Worm (Caenorhabditis elegans) whole organism, L2 larva: ENCODE measurements around the gene C10C5.7.

Source experiments
- C34F6.9 ChIP-seq: fragments of 150-350 bp; optimal IDR thresholded peaks from 2 replicates; lab custom pipeline; 2014; ENCODE audit warnings: missing biosample characterization, missing genetic modification characterization
- F13H6.1 ChIP-seq: sonication (generic microtip); optimal IDR thresholded peaks from 2 replicates; lab custom pipeline; 2016; ENCODE audit warnings: missing genetic modification characterization, missing compliant biosample characterization
- R02D3.7 ChIP-seq: fragments of 150-350 bp; optimal IDR thresholded peaks from 2 replicates; lab custom pipeline; 2014; ENCODE audit warnings: missing biosample characterization, missing genetic modification characterization
- Y55F3AM.14 ChIP-seq: fragments of 200-800 bp; sonication (Bioruptor generic); optimal IDR thresholded peaks from 2 replicates; lab custom pipeline; 2018; ENCODE audit warnings: mild to moderate bottlenecking, missing genetic modification characterization, missing compliant biosample characterization
- alr-1 ChIP-seq: fragments of 150-350 bp; optimal IDR thresholded peaks from 2 replicates; lab custom pipeline; 2014; ENCODE audit warnings: missing biosample characterization, missing genetic modification characterization
- aly-2 ChIP-seq: fragments of 150-350 bp; optimal IDR thresholded peaks from 2 replicates; lab custom pipeline; 2014; ENCODE audit warnings: missing biosample characterization, missing genetic modification characterization
- ama-1 ChIP-seq: fragments of 150-350 bp; optimal IDR thresholded peaks from 2 replicates; lab custom pipeline; 2018; ENCODE audit warnings: inconsistent platforms
- blmp-1 ChIP-seq: sonication (generic microtip); optimal IDR thresholded peaks from 2 replicates; lab custom pipeline; 2017; ENCODE audit warnings: missing genetic modification characterization, mild to moderate bottlenecking, missing compliant biosample characterization, antibody characterized with exemption, moderate library complexity; ENCODE audit not compliant: insufficient read depth
- ceh-16 ChIP-seq: fragments of 150-350 bp; optimal IDR thresholded peaks from 2 replicates; lab custom pipeline; 2014; ENCODE audit warnings: missing biosample characterization, missing genetic modification characterization
- ceh-82 ChIP-seq: fragments of 150-350 bp; optimal IDR thresholded peaks from 2 replicates; lab custom pipeline; 2014; ENCODE audit warnings: missing biosample characterization, missing genetic modification characterization
- crh-2 ChIP-seq: sonication (generic microtip); optimal IDR thresholded peaks from 2 replicates; lab custom pipeline; 2017; ENCODE audit warnings: missing biosample characterization, missing genetic modification characterization
- dmd-4 ChIP-seq: sonication (generic microtip); optimal IDR thresholded peaks from 2 replicates; lab custom pipeline; 2017; ENCODE audit warnings: missing biosample characterization, missing genetic modification characterization
- egl-27 ChIP-seq: sonication (generic microtip); optimal IDR thresholded peaks from 3 replicates; lab custom pipeline; 2017; ENCODE audit warnings: missing biosample characterization, missing genetic modification reagents, missing genetic modification characterization
- elt-1 ChIP-seq: fragments of 150-350 bp; optimal IDR thresholded peaks from 2 replicates; lab custom pipeline; 2014; ENCODE audit warnings: missing biosample characterization, missing genetic modification characterization
- fos-1 ChIP-seq: fragments of 150-350 bp; optimal IDR thresholded peaks from 2 replicates; lab custom pipeline; 2014; ENCODE audit warnings: missing biosample characterization, missing genetic modification characterization
- gmeb-1 ChIP-seq: fragments of 150-350 bp; optimal IDR thresholded peaks from 2 replicates; lab custom pipeline; 2014; ENCODE audit warnings: missing biosample characterization, missing genetic modification characterization
- lin-13 ChIP-seq: fragments of 150-350 bp; optimal IDR thresholded peaks from 2 replicates; lab custom pipeline; 2014; ENCODE audit warnings: missing biosample characterization, missing genetic modification reagents, missing genetic modification characterization
- lsy-2 ChIP-seq, 2 experiments: fragments of 150-350 bp in 1 of 2; sonication (generic microtip) in 1 of 2; optimal IDR thresholded peaks; 2 replicates each; lab custom pipeline; 2014 to 2017; ENCODE audit warnings: missing biosample characterization in 2 of 2, missing genetic modification characterization in 2 of 2
- mab-5 ChIP-seq: fragments of 150-350 bp; optimal IDR thresholded peaks from 2 replicates; lab custom pipeline; 2014; ENCODE audit warnings: missing biosample characterization, missing genetic modification characterization
- mbf-1 ChIP-seq: sonication (generic microtip); optimal IDR thresholded peaks from 2 replicates; lab custom pipeline; 2017; ENCODE audit warnings: missing biosample characterization, missing genetic modification characterization
- mdl-1 ChIP-seq, 2 experiments: fragments of 150-350 bp in 1 of 2; sonication (generic microtip) in 1 of 2; optimal IDR thresholded peaks; 2 replicates each; lab custom pipeline; 2017; ENCODE audit warnings: missing biosample characterization in 2 of 2, missing genetic modification characterization in 2 of 2
- nhr-11 ChIP-seq: fragments of 150-350 bp; optimal IDR thresholded peaks from 2 replicates; lab custom pipeline; 2014; ENCODE audit warnings: missing biosample characterization, missing genetic modification characterization
- nhr-12 ChIP-seq: fragments of 150-350 bp; optimal IDR thresholded peaks from 2 replicates; lab custom pipeline; 2014; ENCODE audit warnings: missing biosample characterization, missing genetic modification characterization
- nhr-129 ChIP-seq: fragments of 150-350 bp; optimal IDR thresholded peaks from 2 replicates; lab custom pipeline; 2014; ENCODE audit warnings: missing biosample characterization, missing genetic modification characterization
- nhr-21 ChIP-seq: fragments of 150-350 bp; optimal IDR thresholded peaks from 2 replicates; lab custom pipeline; 2014; ENCODE audit warnings: missing biosample characterization, missing genetic modification characterization
- nhr-237 ChIP-seq: fragments of 150-350 bp; optimal IDR thresholded peaks from 2 replicates; lab custom pipeline; 2014; ENCODE audit warnings: missing biosample characterization, missing genetic modification characterization
- nhr-25 ChIP-seq: fragments of 150-350 bp; sonication (generic microtip); optimal IDR thresholded peaks from 3 replicates; lab custom pipeline; 2014; ENCODE audit warnings: missing biosample characterization, missing genetic modification characterization
- nhr-6 ChIP-seq: fragments of 150-350 bp; optimal IDR thresholded peaks from 2 replicates; lab custom pipeline; 2014; ENCODE audit warnings: missing biosample characterization, missing genetic modification characterization
- peb-1 ChIP-seq: fragments of 150-350 bp; optimal IDR thresholded peaks from 2 replicates; lab custom pipeline; 2014; ENCODE audit warnings: missing biosample characterization, missing genetic modification characterization
- sem-4 ChIP-seq: fragments of 150-350 bp; optimal IDR thresholded peaks from 2 replicates; lab custom pipeline; 2014; ENCODE audit warnings: missing biosample characterization, missing genetic modification reagents, missing genetic modification characterization
- skn-1 ChIP-seq: sonication (generic microtip); optimal IDR thresholded peaks from 2 replicates; lab custom pipeline; 2017; ENCODE audit warnings: missing biosample characterization, missing genetic modification characterization
- sma-3 ChIP-seq: sonication (generic microtip); optimal IDR thresholded peaks from 2 replicates; lab custom pipeline; 2016; ENCODE audit warnings: missing genetic modification reagents, missing genetic modification characterization, missing compliant biosample characterization
- sma-9 ChIP-seq, 2 experiments: fragments of 150-350 bp in 1 of 2; sonication (generic microtip) in 1 of 2; optimal IDR thresholded peaks; 2 replicates each; lab custom pipeline; 2014 to 2016; ENCODE audit warnings: missing genetic modification characterization in 2 of 2, mild to moderate bottlenecking in 1 of 2, missing biosample characterization in 1 of 2, missing compliant biosample characterization in 1 of 2, missing genetic modification reagents in 1 of 2, moderate library complexity in 1 of 2
- snpc-4 ChIP-seq: fragments of 150-350 bp; optimal IDR thresholded peaks from 2 replicates; lab custom pipeline; 2014; ENCODE audit warnings: missing biosample characterization, missing genetic modification characterization
- unc-55 ChIP-seq: fragments of 150-350 bp; sonication (generic microtip); optimal IDR thresholded peaks from 3 replicates; lab custom pipeline; 2014; ENCODE audit warnings: missing biosample characterization, missing genetic modification reagents, missing genetic modification characterization
- unc-62 ChIP-seq: fragments of 150-350 bp; optimal IDR thresholded peaks from 2 replicates; lab custom pipeline; 2014; ENCODE audit warnings: missing biosample characterization, missing genetic modification reagents, missing genetic modification characterization
- zag-1 ChIP-seq: fragments of 150-350 bp; optimal IDR thresholded peaks from 2 replicates; lab custom pipeline; 2014; ENCODE audit warnings: missing biosample characterization, missing genetic modification characterization
- ztf-1 ChIP-seq: fragments of 200-800 bp; sonication (Bioruptor generic); conservative IDR thresholded peaks from 2 replicates; pipeline ENCODE4 v1.3.6; 2022; ENCODE audit warnings: missing genetic modification characterization, missing compliant biosample characterization
- ztf-11 ChIP-seq: sonication (generic microtip); optimal IDR thresholded peaks from 2 replicates; lab custom pipeline; 2017; ENCODE audit warnings: missing biosample characterization, missing genetic modification characterization
- ztf-4 ChIP-seq: fragments of 150-350 bp; optimal IDR thresholded peaks from 2 replicates; lab custom pipeline; 2014; ENCODE audit warnings: missing biosample characterization, missing genetic modification characterization

Gene C10C5.7

ce11 chrIV:9384826-9385225 lies at the start of gene C10C5.7:
Gene C10C5.7, plus strand, starts transcription at chrIV:9385126.
- TF ChIP-seq mbf-1 (tag; lab: Kevin White, UChicago) (no peak), ztf-4 (tag; lab: Kevin White, UChicago) (no peak), mdl-1 (tag; optimal IDR thresholded peaks at IDR 0.05; lab: Kevin White, UChicago) (no peak), lin-13 (no peak), ztf-11 (tag; lab: Kevin White, UChicago) (no peak), ceh-82 (tag; lab: Kevin White, UChicago) (no peak), nhr-12 (no peak)

ce11 chrIV:9335552-9336251 lies 49.2 kb upstream of the C10C5.7 start, which contains the start of the genes coa-4 and T20D3.14:
Gene coa-4, minus strand, starts transcription at chrIV:9335602.
Gene T20D3.14, minus strand, starts transcription at chrIV:9335909.
- TF ChIP-seq unc-62 (no peak), elt-1 (no peak), lin-13 (peak; percentile 23), sma-3 (GFP tag; lab: Kevin White, UChicago) (peak; percentile 19), mdl-1 (tag; optimal IDR thresholded peaks at IDR 0.05; lab: Kevin White, UChicago) (no peak), gmeb-1 (tag; lab: Kevin White, UChicago) (peak; percentile 40), fos-1 (peak; percentile 63), Y55F3AM.14 (no peak), crh-2 (tag; lab: Kevin White, UChicago) (peak; percentile 66), peb-1 (tag; lab: Kevin White, UChicago) (no peak), mab-5 (tag; lab: Kevin White, UChicago) (no peak), skn-1 (tag; lab: Kevin White, UChicago) (no peak), ztf-4 (tag; lab: Kevin White, UChicago) (no peak), C34F6.9 (tag; lab: Kevin White, UChicago) (peak; percentile 56), nhr-25 (peak; percentile 23), F13H6.1 (peak; percentile 28), aly-2 (tag; lab: Kevin White, UChicago) (no peak), nhr-129 (tag; lab: Kevin White, UChicago) (peak; percentile 59), nhr-12 (no peak), ceh-82 (tag; lab: Kevin White, UChicago) (no peak), sem-4 (peak; percentile 25), unc-55 (peak; percentile 39), lsy-2 (tag; optimal IDR thresholded peaks at IDR 0.05; lab: Kevin White, UChicago) (peak in 1 of 2 experiments; percentile 69), mbf-1 (tag; lab: Kevin White, UChicago) (no peak), alr-1 (tag; lab: Kevin White, UChicago) (no peak)
- TF ChIP-seq, all 48 proteins: peak for 12

- TF ChIP-seq nhr-21 (tag; lab: Kevin White, UChicago) (no peak), nhr-12 (no peak), nhr-237 (no peak), F13H6.1 (no peak), lin-13 (no peak), zag-1 (no peak), gmeb-1 (tag; lab: Kevin White, UChicago) (no peak), nhr-25 (no peak), unc-55 (no peak), blmp-1 (tag; lab: Kevin White, UChicago) (no peak), sma-3 (GFP tag; lab: Kevin White, UChicago) (no peak), crh-2 (tag; lab: Kevin White, UChicago) (no peak)
Observed at ce11 chrIV:9336538-9337090, 48.3 kb upstream of the C10C5.7 start, which contains the start of gene T20D3.5. Gene T20D3.5, plus strand, starts transcription at chrIV:9337040.

- no peak for TF ChIP-seq zag-1
Observed at ce11 chrIV:9339205-9339604, 45.7 kb upstream of the C10C5.7 start, which contains the start of gene T20D3.6. Gene T20D3.6, minus strand, starts transcription at chrIV:9339305.

ce11 chrIV:9341591-9341990 lies 43.3 kb upstream of the C10C5.7 start, which contains the start of gene vps-26:
Gene vps-26, minus strand, starts transcription at chrIV:9341790.
- TF ChIP-seq dmd-4 (tag; lab: Kevin White, UChicago) (no peak), lsy-2 (tag; optimal IDR thresholded peaks at IDR 0.05; lab: Kevin White, UChicago) (peak in 1 of 2 experiments; percentile 49), crh-2 (tag; lab: Kevin White, UChicago) (no peak), ceh-82 (tag; lab: Kevin White, UChicago) (no peak), ztf-1 (GFP tag; lab: Robert Waterston, UW) (no peak), nhr-129 (tag; lab: Kevin White, UChicago) (peak; percentile 40), elt-1 (no peak), ztf-11 (tag; lab: Kevin White, UChicago) (no peak), ceh-16 (no peak), sem-4 (no peak), Y55F3AM.14 (no peak), egl-27 (tag; lab: Kevin White, UChicago) (no peak), mbf-1 (tag; lab: Kevin White, UChicago) (no peak), lin-13 (no peak), nhr-12 (no peak), unc-62 (no peak), snpc-4 (tag; lab: Kevin White, UChicago) (no peak), aly-2 (tag; lab: Kevin White, UChicago) (no peak), nhr-11 (tag; lab: Kevin White, UChicago) (no peak), gmeb-1 (tag; lab: Kevin White, UChicago) (no peak), nhr-6 (tag; lab: Kevin White, UChicago) (no peak), R02D3.7 (tag; lab: Kevin White, UChicago) (no peak), ama-1 (lab: Kevin White, UChicago) (no peak), mab-5 (tag; lab: Kevin White, UChicago) (no peak), sma-9 (GFP tag; optimal IDR thresholded peaks at IDR 0.05; lab: Kevin White, UChicago) (no peak), sma-9 (tag; optimal IDR thresholded peaks at IDR 0.05; lab: Kevin White, UChicago) (no peak), blmp-1 (tag; lab: Kevin White, UChicago) (no peak)
